Worm (Caenorhabditis elegans) whole organism, young adult: ENCODE results near the gene dao-6.
A peak's percentile ranks its signal among the peaks of the same experiment; 100 is the strongest.

Source experiments
- B0336.3 ChIP-seq: fragments of 200-800 bp; sonication (Bioruptor generic); IDR thresholded peaks from 2 replicates; pipeline ENCODE4 v1.3.6; 2022; ENCODE audit warnings: missing genetic modification characterization, missing compliant biosample characterization
- C17E4.6 ChIP-seq: fragments of 200-800 bp; sonication (Bioruptor generic); IDR thresholded peaks from 2 replicates; pipeline ENCODE4 v1.3.6; 2022; ENCODE audit warnings: missing genetic modification reagents, missing genetic modification characterization, missing compliant biosample characterization
- F39B2.1 ChIP-seq: fragments of 200-800 bp; sonication (Bioruptor generic); IDR thresholded peaks from 2 replicates; pipeline ENCODE4 v1.3.6; 2022; ENCODE audit warnings: missing genetic modification reagents, missing genetic modification characterization, missing compliant biosample characterization
- Y53G8AR.9 ChIP-seq: fragments of 200-800 bp; sonication (Bioruptor generic); conservative IDR thresholded peaks from 2 replicates; pipeline ENCODE4 v1.3.6; 2022; ENCODE audit warnings: missing genetic modification reagents, missing genetic modification characterization, missing compliant biosample characterization
- Y95B8A.8 ChIP-seq: fragments of 200-800 bp; sonication (Bioruptor generic); IDR thresholded peaks from 2 replicates; pipeline ENCODE4 v1.3.6; 2022; ENCODE audit warnings: missing genetic modification reagents, missing genetic modification characterization, missing compliant biosample characterization
- atf-7 ChIP-seq: sonication (generic microtip); optimal IDR thresholded peaks from 2 replicates; lab custom pipeline; 2017; ENCODE audit warnings: mild to moderate bottlenecking, missing genetic modification characterization, missing compliant biosample characterization
- athp-1 ChIP-seq: sonication (generic microtip); optimal IDR thresholded peaks from 2 replicates; lab custom pipeline; 2017; ENCODE audit warnings: mild to moderate bottlenecking, missing genetic modification characterization, missing compliant biosample characterization
- attf-6 ChIP-seq: fragments of 200-800 bp; sonication (Bioruptor generic); IDR thresholded peaks from 2 replicates; pipeline ENCODE4 v1.3.6; 2022; ENCODE audit warnings: missing genetic modification reagents, missing genetic modification characterization, missing compliant biosample characterization
- cebp-1 ChIP-seq, 2 experiments: fragments of 200-800 bp in 1 of 2; sonication (Bioruptor generic) in 1 of 2; sonication (generic microtip) in 1 of 2; IDR thresholded peaks in 1 of 2; optimal IDR thresholded peaks in 1 of 2; 2 replicates each; pipeline versions ENCODE4 v1.3.6 to Lab custom; 2017 to 2022; ENCODE audit warnings: missing compliant biosample characterization in 2 of 2, missing genetic modification characterization in 2 of 2, mild to moderate bottlenecking in 1 of 2, missing genetic modification reagents in 1 of 2, moderate library complexity in 1 of 2
- ceh-100 ChIP-seq: fragments of 200-800 bp; sonication (Bioruptor generic); IDR thresholded peaks from 2 replicates; pipeline ENCODE4 v1.3.6; 2022; ENCODE audit warnings: missing genetic modification reagents, missing genetic modification characterization, missing compliant biosample characterization
- ceh-58 ChIP-seq: fragments of 200-800 bp; sonication (Bioruptor generic); IDR thresholded peaks from 2 replicates; pipeline ENCODE4 v1.3.6; 2022; ENCODE audit warnings: missing genetic modification characterization, missing compliant biosample characterization
- ceh-79 ChIP-seq: sonication (generic microtip); optimal IDR thresholded peaks from 2 replicates; lab custom pipeline; 2017; ENCODE audit warnings: mild to moderate bottlenecking, missing genetic modification characterization, missing compliant biosample characterization
- chd-7 ChIP-seq: sonication (generic microtip); optimal IDR thresholded peaks from 2 replicates; lab custom pipeline; 2016; ENCODE audit warnings: mild to moderate bottlenecking, missing genetic modification characterization, moderate library complexity, missing compliant biosample characterization
- ekl-4 ChIP-seq: fragments of 200-800 bp; sonication (Bioruptor generic); IDR thresholded peaks from 2 replicates; pipeline ENCODE4 v1.3.6; 2022; ENCODE audit warnings: missing genetic modification reagents, missing genetic modification characterization, missing compliant biosample characterization
- ets-4 ChIP-seq: fragments of 200-800 bp; sonication (Bioruptor generic); optimal IDR thresholded peaks from 2 replicates; lab custom pipeline; 2018; ENCODE audit warnings: mild to moderate bottlenecking, missing genetic modification characterization, missing compliant biosample characterization
- gei-17 ChIP-seq: fragments of 200-800 bp; sonication (Bioruptor generic); optimal IDR thresholded peaks from 2 replicates; lab custom pipeline; 2018; ENCODE audit warnings: mild to moderate bottlenecking, missing genetic modification characterization, missing compliant biosample characterization
- him-1 ChIP-seq: sonication (generic microtip); optimal IDR thresholded peaks from 2 replicates; lab custom pipeline; 2016; ENCODE audit warnings: missing genotype, missing genetic modification reagents, missing genetic modification characterization, missing compliant biosample characterization
- hlh-26 ChIP-seq: fragments of 200-800 bp; sonication (Bioruptor generic); conservative IDR thresholded peaks from 2 replicates; pipeline ENCODE4 v1.3.6; 2022; ENCODE audit warnings: missing genetic modification reagents, missing genetic modification characterization, missing compliant biosample characterization
- hmg-1.2 ChIP-seq: fragments of 200-800 bp; sonication (Bioruptor generic); IDR thresholded peaks from 2 replicates; pipeline ENCODE4 v1.3.6; 2022; ENCODE audit warnings: missing genetic modification reagents, missing genetic modification characterization, missing compliant biosample characterization
- hrde-1 ChIP-seq: sonication (generic microtip); optimal IDR thresholded peaks from 2 replicates; lab custom pipeline; 2016; ENCODE audit warnings: missing genetic modification characterization, mild to moderate bottlenecking, missing compliant biosample characterization, moderate library complexity, missing genotype, missing genetic modification reagents, borderline replicate concordance
- let-607 ChIP-seq, 2 experiments: fragments of 200-800 bp in 1 of 2; sonication (Bioruptor generic) in 1 of 2; sonication (generic microtip) in 1 of 2; optimal IDR thresholded peaks; 2 replicates each; lab custom pipeline; 2016 to 2018; ENCODE audit warnings: mild to moderate bottlenecking in 2 of 2, missing compliant biosample characterization in 2 of 2, missing genetic modification characterization in 2 of 2, moderate library complexity in 2 of 2, missing genotype in 1 of 2
- lin-26 ChIP-seq: fragments of 200-800 bp; sonication (Bioruptor generic); IDR thresholded peaks from 2 replicates; pipeline ENCODE4 v1.3.6; 2022; ENCODE audit warnings: missing genetic modification reagents, missing genetic modification characterization, missing compliant biosample characterization
- lin-54 ChIP-seq: fragments of 200-800 bp; sonication (Bioruptor generic); optimal IDR thresholded peaks from 2 replicates; lab custom pipeline; 2018; ENCODE audit warnings: mild to moderate bottlenecking, missing genetic modification characterization, missing compliant biosample characterization
- lir-1 ChIP-seq: fragments of 200-800 bp; sonication (Bioruptor generic); conservative IDR thresholded peaks from 2 replicates; pipeline ENCODE4 v1.3.6; 2022; ENCODE audit warnings: missing genetic modification reagents, missing genetic modification characterization, missing compliant biosample characterization
- lsl-1 ChIP-seq: fragments of 200-800 bp; sonication (Bioruptor generic); optimal IDR thresholded peaks from 2 replicates; lab custom pipeline; 2018; ENCODE audit warnings: mild to moderate bottlenecking, missing genetic modification characterization, moderate library complexity, missing compliant biosample characterization
- madf-3 ChIP-seq: fragments of 200-800 bp; sonication (Bioruptor generic); IDR thresholded peaks from 2 replicates; pipeline ENCODE4 v1.3.6; 2022; ENCODE audit warnings: missing genetic modification reagents, missing genetic modification characterization, missing compliant biosample characterization
- madf-6 ChIP-seq: fragments of 200-800 bp; sonication (Bioruptor generic); IDR thresholded peaks from 2 replicates; pipeline ENCODE4 v1.3.6; 2022; ENCODE audit warnings: missing genetic modification reagents, missing genetic modification characterization, missing compliant biosample characterization
- mcd-1 ChIP-seq: fragments of 200-800 bp; sonication (Bioruptor generic); IDR thresholded peaks from 2 replicates; pipeline ENCODE4 v1.3.6; 2022; ENCODE audit warnings: missing genetic modification reagents, missing genetic modification characterization, missing compliant biosample characterization
- repo-1 ChIP-seq: sonication (generic microtip); optimal IDR thresholded peaks from 2 replicates; lab custom pipeline; 2017; ENCODE audit warnings: mild to moderate bottlenecking, missing genetic modification characterization, missing compliant biosample characterization
- sea-2 ChIP-seq: fragments of 200-800 bp; sonication (Bioruptor generic); IDR thresholded peaks from 2 replicates; pipeline ENCODE4 v1.3.6; 2022; ENCODE audit warnings: missing genetic modification characterization, missing compliant biosample characterization
- snpc-1.1 ChIP-seq: sonication (generic microtip); optimal IDR thresholded peaks from 2 replicates; lab custom pipeline; 2017; ENCODE audit warnings: missing genetic modification characterization, mild to moderate bottlenecking, missing compliant biosample characterization, antibody characterized with exemption, moderate library complexity, missing genotype, missing genetic modification reagents; ENCODE audit not compliant: insufficient read depth
- snpc-1.3 ChIP-seq: sonication (generic microtip); optimal IDR thresholded peaks from 2 replicates; lab custom pipeline; 2017; ENCODE audit warnings: missing genetic modification characterization, mild to moderate bottlenecking, missing compliant biosample characterization, antibody characterized with exemption, moderate library complexity, missing genotype, missing genetic modification reagents; ENCODE audit not compliant: insufficient read depth
- snpc-3.4 ChIP-seq: sonication (generic microtip); optimal IDR thresholded peaks from 2 replicates; lab custom pipeline; 2017; ENCODE audit warnings: missing genetic modification characterization, mild to moderate bottlenecking, missing compliant biosample characterization, antibody characterized with exemption, moderate library complexity, missing genotype, missing genetic modification reagents
- tbp1 ChIP-seq: fragments of 200-800 bp; sonication (Bioruptor generic); optimal IDR thresholded peaks from 2 replicates; lab custom pipeline; 2018; ENCODE audit warnings: mild to moderate bottlenecking, missing genetic modification characterization, missing compliant biosample characterization
- tlf-1 ChIP-seq: fragments of 200-800 bp; sonication (Bioruptor generic); optimal IDR thresholded peaks from 2 replicates; lab custom pipeline; 2018; ENCODE audit warnings: mild to moderate bottlenecking, missing genetic modification characterization, missing compliant biosample characterization
- unc-130 ChIP-seq: sonication (generic microtip); optimal IDR thresholded peaks from 2 replicates; lab custom pipeline; 2016; ENCODE audit warnings: missing genetic modification reagents, missing genetic modification characterization, missing compliant biosample characterization
- xnd-1 ChIP-seq: sonication (generic microtip); optimal IDR thresholded peaks from 2 replicates; lab custom pipeline; 2016; ENCODE audit warnings: missing genotype, missing genetic modification reagents, missing genetic modification characterization, missing compliant biosample characterization
- ztf-25 ChIP-seq: fragments of 200-800 bp; sonication (Bioruptor generic); IDR thresholded peaks from 2 replicates; pipeline ENCODE4 v1.3.6; 2022; ENCODE audit warnings: missing genetic modification reagents, missing genetic modification characterization, missing compliant biosample characterization
- ztf-3 ChIP-seq: fragments of 200-800 bp; sonication (Bioruptor generic); optimal IDR thresholded peaks from 2 replicates; lab custom pipeline; 2018; ENCODE audit warnings: mild to moderate bottlenecking, missing genetic modification characterization, missing compliant biosample characterization

The dao-6 gene

ce11 chrIII:9748694-9749093, 12.7 kb upstream of the dao-6 start, which contains the start of gene T05G5.4:
TSS of gene T05G5.4 (plus strand) at chrIII:9748934.
- TF ChIP-seq hrde-1 (peak; percentile 59), madf-3 (GFP tag; lab: Robert Waterston, UW) (0 out of 2 replicates have a peak, but pooled peaks have one; percentile 38), lin-26 (peak; percentile 55), ekl-4 (GFP tag; lab: Robert Waterston, UW) (peak; percentile 8; the same call in 1 of the 2 replicates), hlh-26 (GFP tag; lab: Robert Waterston, UW) (no peak), snpc-1.3 (peak; percentile 46), mcd-1 (GFP tag; lab: Robert Waterston, UW) (peak; percentile 43; the same call in 1 of the 2 replicates), lsl-1 (GFP tag; lab: Kevin White, UChicago) (peak; percentile 37), tlf-1 (peak; percentile 39), F39B2.1 (GFP tag; lab: Robert Waterston, UW) (peak; percentile 62; the same call in 1 of the 2 replicates), unc-130 (peak; percentile 12), ceh-58 (GFP tag; lab: Robert Waterston, UW) (no peak), C17E4.6 (GFP tag; lab: Robert Waterston, UW) (peak; percentile 46; the same call in 1 of the 2 replicates), xnd-1 (tag; lab: Kevin White, UChicago) (no peak), snpc-1.1 (no peak), Y95B8A.8 (GFP tag; lab: Robert Waterston, UW) (0 out of 2 replicates have a peak, but pooled peaks have one; percentile 22), repo-1 (no peak), chd-7 (tag; lab: Kevin White, UChicago) (no peak), snpc-3.4 (tag; lab: Kevin White, UChicago) (peak; percentile 4), hmg-1.2 (GFP tag; lab: Robert Waterston, UW) (no peak), B0336.3 (GFP tag; lab: Robert Waterston, UW) (0 out of 2 replicates have a peak, but pooled peaks have one; percentile 47), lir-1 (no peak), ztf-3 (GFP tag; lab: Kevin White, UChicago) (no peak), lin-54 (GFP tag; lab: Kevin White, UChicago) (peak; percentile 46), athp-1 (peak; percentile 15), madf-6 (GFP tag; lab: Robert Waterston, UW) (peak; percentile 68), ets-4 (no peak), sea-2 (GFP tag; lab: Robert Waterston, UW) (no peak), cebp-1 (GFP tag; IDR thresholded peaks at IDR 0.05; lab: Robert Waterston, UW) (no peak), cebp-1 (tag; optimal IDR thresholded peaks at IDR 0.05; lab: Kevin White, UChicago) (peak; percentile 7), him-1 (tag; lab: Kevin White, UChicago) (peak; percentile 90), gei-17 (no peak), Y53G8AR.9 (GFP tag; lab: Robert Waterston, UW) (peak; percentile 74; the same call in 1 of the 2 replicates), let-607 (tag; optimal IDR thresholded peaks at IDR 0.05; lab: Kevin White, UChicago) (no peak), tbp1 (GFP tag; lab: Kevin White, UChicago) (peak; percentile 20), ceh-100 (GFP tag; lab: Robert Waterston, UW) (peak; percentile 63), ceh-79 (tag; lab: Kevin White, UChicago) (peak; percentile 4), atf-7 (no peak), ztf-25 (GFP tag; lab: Robert Waterston, UW) (0 out of 2 replicates have a peak, but pooled peaks have one; percentile 23), attf-6 (GFP tag; lab: Robert Waterston, UW) (peak; percentile 37; the same call in 1 of the 2 replicates)
